Worm (Caenorhabditis elegans): ENCODE results near the gene C13G3.12.

- TF ChIP-seq ceh-82 (tag; optimal IDR thresholded peaks at IDR 0.05) (no peak), lin-39 (tag; optimal IDR thresholded peaks at IDR 0.05) (no peak), nhr-237 (tag; optimal IDR thresholded peaks at IDR 0.05) (no peak)
Measured at ce11 chrV:11069277-11069676, 46.6 kb upstream of the C13G3.12 start, which contains the start of gene T04C12.8.
